Fruit fly (Drosophila melanogaster): ENCODE data around the gene B-H2.

The B-H2 gene

dm6 chrX:17302202-17303061 lies 11.9 kb upstream of the B-H2 start (continued):
- TF ChIP-seq CG10979 (tag; optimal IDR thresholded peaks at IDR 0.05) = no peak
- no peak for TF ChIP-seq Dll (GFP tag; IDR thresholded peaks at IDR 0.05; ENCODE audit: partially characterized antibody)
- TF ChIP-seq nerfin-2 (GFP tag; IDR thresholded peaks at IDR 0.05; ENCODE audit: partially characterized antibody) = no peak
- TF ChIP-seq Sin3A (optimal IDR thresholded peaks at IDR 0.05) = peak; percentile 38
- no peak for TF ChIP-seq grau (tag; optimal IDR thresholded peaks at IDR 0.05)
- TF ChIP-seq tin (GFP tag; optimal IDR thresholded peaks at IDR 0.05) = no peak
- TF ChIP-seq Sox100B (GFP tag; optimal IDR thresholded peaks at IDR 0.05) = no peak
- TF ChIP-seq esg (GFP tag; conservative IDR thresholded peaks at IDR 0.05) = no peak
- no peak for TF ChIP-seq org-1 (GFP tag; optimal IDR thresholded peaks at IDR 0.05)
- TF ChIP-seq Nf-YC (tag; optimal IDR thresholded peaks at IDR 0.05) = no peak
- peak; percentile 2 for TF ChIP-seq nmo (GFP tag; optimal IDR thresholded peaks at IDR 0.05)
- peak; percentile 13 for TF ChIP-seq Myb (GFP tag; optimal IDR thresholded peaks at IDR 0.05)
- no peak for TF ChIP-seq Asciz (GFP tag; optimal IDR thresholded peaks at IDR 0.05)
- no peak for TF ChIP-seq kay (GFP tag; optimal IDR thresholded peaks at IDR 0.05)
- TF ChIP-seq Blimp-1 (GFP tag; optimal IDR thresholded peaks at IDR 0.05) = no peak
- no peak for TF ChIP-seq trem (tag; optimal IDR thresholded peaks at IDR 0.05)
- peak; percentile 50 for TF ChIP-seq YL-1 (GFP tag; optimal IDR thresholded peaks at IDR 0.05)
- TF ChIP-seq slp2 (GFP tag; optimal IDR thresholded peaks at IDR 0.05) = no peak
- no peak for TF ChIP-seq toy (GFP tag; IDR thresholded peaks at IDR 0.05)
- no peak for TF ChIP-seq Antp (GFP tag; optimal IDR thresholded peaks at IDR 0.05)
- no peak for TF ChIP-seq Awh (GFP tag; IDR thresholded peaks at IDR 0.05)
- no peak for TF ChIP-seq CG31224 (GFP tag; IDR thresholded peaks at IDR 0.05)
- TF ChIP-seq Tbp (GFP tag; optimal IDR thresholded peaks at IDR 0.05) = no peak
- no peak for TF ChIP-seq Hand (GFP tag; optimal IDR thresholded peaks at IDR 0.05)
- TF ChIP-seq ac (GFP tag; optimal IDR thresholded peaks at IDR 0.05) = peak; percentile 65
- TF ChIP-seq CG14050 (GFP tag; IDR thresholded peaks at IDR 0.05) = no peak
- no peak for TF ChIP-seq CG7839 (tag; optimal IDR thresholded peaks at IDR 0.05)
- TF ChIP-seq CG4360 (GFP tag; IDR thresholded peaks at IDR 0.05) = peak; percentile 82
- no peak for TF ChIP-seq ind (GFP tag; optimal IDR thresholded peaks at IDR 0.05)
- TF ChIP-seq CG9727 (GFP tag; optimal IDR thresholded peaks at IDR 0.05) = no peak
- TF ChIP-seq CrebB (tag; optimal IDR thresholded peaks at IDR 0.05) = no peak
- no peak for TF ChIP-seq CG3163 (GFP tag; optimal IDR thresholded peaks at IDR 0.05)

- peak; percentile 34 for TF ChIP-seq YL-1 (GFP tag; optimal IDR thresholded peaks at IDR 0.05)
- no peak for TF ChIP-seq fd3F (GFP tag; optimal IDR thresholded peaks at IDR 0.05)
- no peak for TF ChIP-seq danr (GFP tag; IDR thresholded peaks at IDR 0.05)
- TF ChIP-seq CG10959 (GFP tag; IDR thresholded peaks at IDR 0.05) = no peak
- TF ChIP-seq CG13894 (tag; optimal IDR thresholded peaks at IDR 0.05) = peak; percentile 11
- no peak for TF ChIP-seq CG2875 (GFP tag; optimal IDR thresholded peaks at IDR 0.05)
- peak; percentile 90 for TF ChIP-seq vvl (GFP tag; IDR thresholded peaks at IDR 0.05)
- no peak for TF ChIP-seq CG18262 (tag; optimal IDR thresholded peaks at IDR 0.05)
- no peak for TF ChIP-seq inv (GFP tag; IDR thresholded peaks at IDR 0.05; ENCODE audit: partially characterized antibody)
- TF ChIP-seq amos (GFP tag; IDR thresholded peaks at IDR 0.05; ENCODE audit: partially characterized antibody) = peak; percentile 69
- no peak for TF ChIP-seq Rfx (GFP tag; IDR thresholded peaks at IDR 0.05)
- TF ChIP-seq nerfin-2 (GFP tag; IDR thresholded peaks at IDR 0.05; ENCODE audit: partially characterized antibody) = 0 out of 2 replicates have a peak, but pooled peaks have one; percentile 16
- TF ChIP-seq wor (GFP tag; IDR thresholded peaks at IDR 0.05) = no peak
- TF ChIP-seq MESR4 (GFP tag; optimal IDR thresholded peaks at IDR 0.05) = peak; percentile 15
- TF ChIP-seq CoRest (tag; optimal IDR thresholded peaks at IDR 0.05) = peak; percentile 51
- no peak for TF ChIP-seq Hand (GFP tag; optimal IDR thresholded peaks at IDR 0.05)
- TF ChIP-seq Pdp1 (GFP tag; optimal IDR thresholded peaks at IDR 0.05) = peak in 1 of 2 experiments; percentile 96
- TF ChIP-seq NC2β (GFP tag; optimal IDR thresholded peaks at IDR 0.05) = peak; percentile 2
- TF ChIP-seq CG4820 (GFP tag; optimal IDR thresholded peaks at IDR 0.05) = no peak
- TF ChIP-seq Abd-B (GFP tag; optimal IDR thresholded peaks at IDR 0.05) = peak; percentile 76
- peak; percentile 95 for TF ChIP-seq E2f2 (GFP tag; IDR thresholded peaks at IDR 0.05)
These were observed 8.8 kb upstream of the B-H2 start for dm6 chrX:17305544-17305943.

Data from whole organism, embryonic.